Worm (Caenorhabditis elegans): ENCODE results near the gene ech-5.

ce11 chrIV:842630-843029, 45.8 kb downstream of the ech-5 start:
- no peak for TF ChIP-seq nhr-12 (tag; optimal IDR thresholded peaks at IDR 0.05)
- TF ChIP-seq fos-1 (tag; optimal IDR thresholded peaks at IDR 0.05): no peak
- TF ChIP-seq elt-1 (tag; optimal IDR thresholded peaks at IDR 0.05): no peak
- TF ChIP-seq ceh-16 (tag; optimal IDR thresholded peaks at IDR 0.05): no peak
- TF ChIP-seq pqm-1 (tag; optimal IDR thresholded peaks at IDR 0.05): no peak
- TF ChIP-seq fkh-10 (GFP tag; optimal IDR thresholded peaks at IDR 0.05): no peak
- TF ChIP-seq elt-3 (tag; optimal IDR thresholded peaks at IDR 0.05): no peak
- no peak for TF ChIP-seq ceh-82 (tag; optimal IDR thresholded peaks at IDR 0.05)
- no peak for TF ChIP-seq tbx-2 (tag; optimal IDR thresholded peaks at IDR 0.05)
- no peak for TF ChIP-seq ztf-4 (tag; optimal IDR thresholded peaks at IDR 0.05)
- TF ChIP-seq nfya-1 (tag; optimal IDR thresholded peaks at IDR 0.05; ENCODE audit: insufficient read depth): peak; percentile 47

All from whole organism, L3 larva.